Fruit fly (Drosophila melanogaster): Measurements from ENCODE around the gene CG1208.

Gene CG1208

dm6 chr3R:5789025-5789953 lies 42.1 kb upstream of the CG1208 start, which contains the start of the genes Hat1 and Rpn5 (continued):
- peak; percentile 69 for TF ChIP-seq slou (GFP tag; optimal IDR thresholded peaks at IDR 0.05)
- peak; percentile 93 for TF ChIP-seq pum (GFP tag; optimal IDR thresholded peaks at IDR 0.05)
- no peak for TF ChIP-seq Mrtf (GFP tag; IDR thresholded peaks at IDR 0.05)
- TF ChIP-seq dpn (GFP tag; optimal IDR thresholded peaks at IDR 0.05): peak; percentile 89 to 94
- TF ChIP-seq wdn (GFP tag; IDR thresholded peaks at IDR 0.05): no peak
- TF ChIP-seq CG11085 (GFP tag; IDR thresholded peaks at IDR 0.05): peak; percentile 46; the same call in 1 of the 2 replicates
- TF ChIP-seq dan (GFP tag; IDR thresholded peaks at IDR 0.05): 0 out of 2 replicates have a peak, but pooled peaks have one; percentile 38
- TF ChIP-seq CG12744 (GFP tag; optimal IDR thresholded peaks at IDR 0.05): peak; percentile 81
- TF ChIP-seq CG6689 (GFP tag; IDR thresholded peaks at IDR 0.05): peak; percentile 64
- 0 out of 2 replicates have a peak, but pooled peaks have one; percentile 7 for TF ChIP-seq Gsc (GFP tag; IDR thresholded peaks at IDR 0.05)
- TF ChIP-seq CG33213 (GFP tag; optimal IDR thresholded peaks at IDR 0.05): peak; percentile 76
- TF ChIP-seq CG9437 (GFP tag; optimal IDR thresholded peaks at IDR 0.05): peak; percentile 87
- TF ChIP-seq CG43689 (GFP tag; IDR thresholded peaks at IDR 0.05): no peak
- TF ChIP-seq CG6175 (GFP tag; IDR thresholded peaks at IDR 0.05): no peak
- peak; percentile 85 for TF ChIP-seq Abd-B (GFP tag; optimal IDR thresholded peaks at IDR 0.05)
- TF ChIP-seq stc (GFP tag; IDR thresholded peaks at IDR 0.05): 0 out of 2 replicates have a peak, but pooled peaks have one; percentile 31
- peak; percentile 60 for TF ChIP-seq D19B (GFP tag; optimal IDR thresholded peaks at IDR 0.05)
- TF ChIP-seq CG6791 (GFP tag; IDR thresholded peaks at IDR 0.05; ENCODE audit: partially characterized antibody): peak; percentile 64; the same call in 1 of the 3 replicates
- TF ChIP-seq gcm (GFP tag; optimal IDR thresholded peaks at IDR 0.05): peak; percentile 0
- TF ChIP-seq pros (GFP tag; optimal IDR thresholded peaks at IDR 0.05): no peak
- TF ChIP-seq CG6683 (GFP tag; optimal IDR thresholded peaks at IDR 0.05): peak; percentile 27
- peak; percentile 70; the same call in 1 of the 2 replicates for TF ChIP-seq CG14441 (GFP tag; IDR thresholded peaks at IDR 0.05)
- TF ChIP-seq CG1024 (GFP tag; IDR thresholded peaks at IDR 0.05): no peak
- peak; percentile 84 for TF ChIP-seq az2 (GFP tag; optimal IDR thresholded peaks at IDR 0.05)
- peak; percentile 38 for TF ChIP-seq gfzf (GFP tag; optimal IDR thresholded peaks at IDR 0.05)
- peak; percentile 94 for TF ChIP-seq HLH54F (GFP tag; optimal IDR thresholded peaks at IDR 0.05)
- peak; percentile 70 for TF ChIP-seq grn (GFP tag; optimal IDR thresholded peaks at IDR 0.05)
- TF ChIP-seq lmd (GFP tag; IDR thresholded peaks at IDR 0.05): peak; percentile 70
- TF ChIP-seq pb (GFP tag; optimal IDR thresholded peaks at IDR 0.05): peak; percentile 78
- TF ChIP-seq CG17802 (tag; optimal IDR thresholded peaks at IDR 0.05): peak; percentile 33
- TF ChIP-seq unpg (GFP tag; optimal IDR thresholded peaks at IDR 0.05): peak; percentile 66
- no peak for TF ChIP-seq sc (optimal IDR thresholded peaks at IDR 0.05)
- peak; percentile 63 for TF ChIP-seq sc (GFP tag; optimal IDR thresholded peaks at IDR 0.05)
- no peak for TF ChIP-seq Hand (GFP tag; optimal IDR thresholded peaks at IDR 0.05)
- TF ChIP-seq ERR (GFP tag; optimal IDR thresholded peaks at IDR 0.05): peak; percentile 78
- TF ChIP-seq CG31224 (GFP tag; IDR thresholded peaks at IDR 0.05): peak; percentile 58
- peak; percentile 90 for TF ChIP-seq Side (GFP tag; optimal IDR thresholded peaks at IDR 0.05)
- TF ChIP-seq wor (GFP tag; IDR thresholded peaks at IDR 0.05): peak; percentile 58; the same call in 1 of the 2 replicates
- peak; percentile 83 for TF ChIP-seq zen (tag; optimal IDR thresholded peaks at IDR 0.05)
- peak; percentile 83 for TF ChIP-seq CG13287 (GFP tag; IDR thresholded peaks at IDR 0.05; ENCODE audit: partially characterized antibody)
- TF ChIP-seq ems (GFP tag; optimal IDR thresholded peaks at IDR 0.05): peak; percentile 90
- TF ChIP-seq seq (GFP tag; IDR thresholded peaks at IDR 0.05): peak; percentile 44; the same call in 1 of the 2 replicates
- peak; percentile 79 for TF ChIP-seq CG10979 (tag; optimal IDR thresholded peaks at IDR 0.05)
- peak; percentile 75 for TF ChIP-seq CG1792 (GFP tag; optimal IDR thresholded peaks at IDR 0.05)
- TF ChIP-seq Sin3A (optimal IDR thresholded peaks at IDR 0.05): peak; percentile 62
- TF ChIP-seq CG9876 (GFP tag; optimal IDR thresholded peaks at IDR 0.05): peak; percentile 73
- TF ChIP-seq CG8924 (tag; optimal IDR thresholded peaks at IDR 0.05): peak; percentile 60
- TF ChIP-seq CG8281 (tag; optimal IDR thresholded peaks at IDR 0.05): peak; percentile 36
- TF ChIP-seq CG17612 (GFP tag; IDR thresholded peaks at IDR 0.05): no peak
